Fruit fly (Drosophila melanogaster) whole organism, pupa: ENCODE measurements around the gene CG10286.

ENCODE experiments used
- CG32121 ChIP-seq: fragments of 200-800 bp; sonication (Bioruptor generic); IDR thresholded peaks from 2 replicates; pipeline ENCODE4 v1.3.6; 2022; ENCODE audit warnings: missing biosample characterization, missing genetic modification characterization
- CG34367 ChIP-seq: fragments of 200-800 bp; sonication (Bioruptor generic); optimal IDR thresholded peaks from 2 replicates; lab custom pipeline; 2018; ENCODE audit warnings: missing biosample characterization, mild to moderate bottlenecking, missing genetic modification characterization
- CG4496 ChIP-seq: fragments of 200-800 bp; sonication (Bioruptor generic); IDR thresholded peaks from 3 replicates; pipeline ENCODE4 v1.3.6; 2022; ENCODE audit warnings: missing biosample characterization, missing genetic modification characterization
- CG8301 ChIP-seq: fragments of 200-800 bp; sonication (Bioruptor generic); optimal IDR thresholded peaks from 2 replicates; lab custom pipeline; 2018; ENCODE audit warnings: missing biosample characterization, mild to moderate bottlenecking, missing genetic modification characterization
- CG9948 ChIP-seq: fragments of 200-800 bp; sonication (Bioruptor generic); optimal IDR thresholded peaks from 2 replicates; lab custom pipeline; 2018; ENCODE audit warnings: missing biosample characterization, mild to moderate bottlenecking, missing genetic modification characterization, moderate library complexity
- EcR ChIP-seq: fragments of 200-800 bp; sonication (Bioruptor generic); optimal IDR thresholded peaks from 3 replicates; lab custom pipeline; 2019; ENCODE audit warnings: missing biosample characterization, missing genetic modification characterization, mild to moderate bottlenecking, moderate library complexity, missing genetic modification reagents
- Ets98B ChIP-seq: fragments of 200-800 bp; sonication (Bioruptor generic); IDR thresholded peaks from 2 replicates; pipeline ENCODE4 v1.3.6; 2022; ENCODE audit warnings: missing biosample characterization, missing genetic modification characterization
- rn ChIP-seq: fragments of 200-800 bp; sonication (Bioruptor generic); IDR thresholded peaks from 2 replicates; pipeline ENCODE4 v1.3.6; 2022; ENCODE audit warnings: missing biosample characterization, missing genetic modification characterization

dm6 chr3R:6343396-6344239, 25.1 kb upstream of the CG10286 start, which contains the start of gene CG17919:
- no peak for TF ChIP-seq CG4496 (GFP tag; lab: Robert Waterston, UW)
- TF ChIP-seq Ets98B = peak; percentile 6; the same call in 1 of the 2 replicates
- no peak for TF ChIP-seq EcR (GFP tag; lab: Kevin White, UChicago)
- TF ChIP-seq CG9948 (tag; lab: Kevin White, UChicago) = no peak
- TF ChIP-seq CG32121 (GFP tag; lab: Robert Waterston, UW) = 0 out of 2 replicates have a peak, but pooled peaks have one; percentile 12
- TF ChIP-seq CG34367 (tag; lab: Kevin White, UChicago) = no peak
- no peak for TF ChIP-seq rn
- no peak for TF ChIP-seq CG8301 (tag; lab: Kevin White, UChicago)
